Fruit fly (Drosophila melanogaster) whole organism, embryonic: ENCODE data around the gene Drsl2.
A peak's percentile ranks its signal among the peaks of the same experiment; 100 is the strongest.

Experiments
- Atf-2 ChIP-seq: fragments of 200-800 bp; sonication (Bioruptor generic); optimal IDR thresholded peaks from 2 replicates; lab custom pipeline; 2016; ENCODE audit warnings: missing biosample characterization, missing genetic modification characterization
- Awh ChIP-seq: fragments of 200-800 bp; sonication (Bioruptor generic); IDR thresholded peaks from 2 replicates; pipeline ENCODE4, ENCODE4 v1.3.6; 2022; ENCODE audit warnings: missing biosample characterization, missing genetic modification characterization
- BEAF-32 ChIP-seq: fragments of 200-800 bp; sonication (Bioruptor generic); optimal IDR thresholded peaks from 3 replicates; lab custom pipeline; 2017; ENCODE audit warnings: missing biosample characterization, missing genetic modification characterization, mild to moderate bottlenecking, moderate library complexity, missing genetic modification reagents
- CG11456 ChIP-seq: fragments of 200-800 bp; sonication (Bioruptor generic); IDR thresholded peaks from 3 replicates; pipeline ENCODE4 v1.3.6; 2022; ENCODE audit warnings: missing biosample characterization, missing genetic modification characterization
- CG14014 ChIP-seq: fragments of 200-800 bp; sonication (Bioruptor generic); IDR thresholded peaks from 2 replicates; pipeline ENCODE4 v1.3.6; 2022; ENCODE audit warnings: missing biosample characterization, missing genetic modification characterization
- CG14667 ChIP-seq: fragments of 200-800 bp; sonication (Bioruptor generic); IDR thresholded peaks from 2 replicates; pipeline ENCODE4 v1.3.6; 2022; ENCODE audit warnings: missing biosample characterization, missing genetic modification characterization
- CG14965 ChIP-seq: fragments of 200-800 bp; sonication (Bioruptor generic); optimal IDR thresholded peaks from 2 replicates; lab custom pipeline; 2016; ENCODE audit warnings: missing biosample characterization, missing genetic modification characterization, borderline replicate concordance
- CG15073 ChIP-seq: fragments of 200-800 bp; sonication (Bioruptor generic); optimal IDR thresholded peaks from 2 replicates; lab custom pipeline; 2016; ENCODE audit warnings: missing biosample characterization, missing genetic modification characterization
- CG15601 ChIP-seq: fragments of 200-800 bp; sonication (Bioruptor generic); optimal IDR thresholded peaks from 3 replicates; lab custom pipeline; 2019; ENCODE audit warnings: missing biosample characterization, mild to moderate bottlenecking, missing genetic modification characterization, moderate library complexity
- CG16863 ChIP-seq: fragments of 200-800 bp; sonication (Bioruptor generic); optimal IDR thresholded peaks from 3 replicates; lab custom pipeline; 2016; ENCODE audit warnings: missing biosample characterization, missing genetic modification characterization
- CG17568 ChIP-seq: fragments of 200-800 bp; sonication (Bioruptor generic); optimal IDR thresholded peaks from 2 replicates; lab custom pipeline; 2018; ENCODE audit warnings: missing biosample characterization, mild to moderate bottlenecking, missing genetic modification characterization, moderate library complexity
- CG2875 ChIP-seq: fragments of 200-800 bp; sonication (Bioruptor generic); optimal IDR thresholded peaks from 2 replicates; lab custom pipeline; 2017; ENCODE audit warnings: missing biosample characterization, mild to moderate bottlenecking, missing genetic modification characterization, missing genetic modification reagents
- CG3065 ChIP-seq: fragments of 200-800 bp; sonication (Bioruptor generic); optimal IDR thresholded peaks from 2 replicates; lab custom pipeline; 2016; ENCODE audit warnings: missing biosample characterization, missing genetic modification characterization
- CG32772 ChIP-seq: fragments of 200-800 bp; sonication (Bioruptor generic); IDR thresholded peaks from 2 replicates; pipeline ENCODE4 v1.3.6; 2022; ENCODE audit warnings: missing biosample characterization, missing genetic modification characterization
- CG34376 ChIP-seq: fragments of 200-800 bp; sonication (Bioruptor generic); optimal IDR thresholded peaks from 2 replicates; lab custom pipeline; 2018; ENCODE audit warnings: missing biosample characterization, mild to moderate bottlenecking, missing genetic modification characterization
- CG5245 ChIP-seq: fragments of 200-800 bp; sonication (Bioruptor generic); optimal IDR thresholded peaks from 3 replicates; lab custom pipeline; 2016; ENCODE audit warnings: missing biosample characterization, missing genetic modification characterization
- CG6175 ChIP-seq: fragments of 200-800 bp; sonication (Bioruptor generic); IDR thresholded peaks from 3 replicates; pipeline ENCODE4 v1.3.6; 2022; ENCODE audit warnings: missing biosample characterization, missing genetic modification characterization
- CG6254 ChIP-seq: fragments of 200-800 bp; sonication (Bioruptor generic); optimal IDR thresholded peaks from 3 replicates; lab custom pipeline; 2017; ENCODE audit warnings: mild to moderate bottlenecking, missing biosample characterization, missing genetic modification reagents, missing genetic modification characterization
- CG6689 ChIP-seq: fragments of 200-800 bp; sonication (Bioruptor generic); IDR thresholded peaks from 2 replicates; pipeline ENCODE4 v1.3.6; 2022; ENCODE audit warnings: missing biosample characterization, missing genetic modification characterization
- CG7963 ChIP-seq: fragments of 200-800 bp; sonication (Bioruptor generic); IDR thresholded peaks from 3 replicates; pipeline ENCODE4 v1.3.6; 2022; ENCODE audit warnings: missing biosample characterization, missing genetic modification characterization; ENCODE audit not compliant: partially characterized antibody
- CG8281 ChIP-seq: fragments of 200-800 bp; sonication (Bioruptor generic); optimal IDR thresholded peaks from 2 replicates; lab custom pipeline; 2018; ENCODE audit warnings: missing biosample characterization, mild to moderate bottlenecking, missing genetic modification characterization, moderate library complexity
- CG9215 ChIP-seq: fragments of 200-800 bp; sonication (Bioruptor generic); IDR thresholded peaks from 2 replicates; pipeline ENCODE4 v1.3.6; 2022; ENCODE audit warnings: missing biosample characterization, missing genetic modification characterization
- CG9876 ChIP-seq: fragments of 200-800 bp; sonication (Bioruptor generic); optimal IDR thresholded peaks from 2 replicates; lab custom pipeline; 2016; ENCODE audit warnings: missing biosample characterization, missing genetic modification characterization
- CoRest ChIP-seq: fragments of 200-800 bp; sonication (Bioruptor generic); optimal IDR thresholded peaks from 3 replicates; lab custom pipeline; 2018; ENCODE audit warnings: missing biosample characterization, mild to moderate bottlenecking, missing genetic modification characterization, moderate library complexity
- D19A ChIP-seq: fragments of 200-800 bp; optimal IDR thresholded peaks from 3 replicates; lab custom pipeline; 2019; ENCODE audit warnings: missing biosample characterization, mild to moderate bottlenecking, missing genetic modification characterization, moderate library complexity
- Doc3 ChIP-seq: fragments of 200-800 bp; sonication (Bioruptor generic); IDR thresholded peaks from 3 replicates; pipeline ENCODE4 v1.3.6; 2022; ENCODE audit warnings: missing biosample characterization, missing genetic modification characterization; ENCODE audit not compliant: partially characterized antibody
- Dref ChIP-seq: fragments of 200-800 bp; sonication (Bioruptor generic); IDR thresholded peaks from 2 replicates; pipeline ENCODE4 v1.3.6; 2022; ENCODE audit warnings: missing biosample characterization, missing genetic modification characterization
- H2.0 ChIP-seq: fragments of 200-800 bp; sonication (Bioruptor generic); IDR thresholded peaks from 2 replicates; pipeline ENCODE4 v1.3.6; 2022; ENCODE audit warnings: missing biosample characterization, missing genetic modification characterization
- HLH4C ChIP-seq: fragments of 200-800 bp; sonication (Bioruptor generic); IDR thresholded peaks from 3 replicates; pipeline ENCODE4 v1.3.6; 2022; ENCODE audit warnings: missing biosample characterization, missing genetic modification characterization; ENCODE audit not compliant: partially characterized antibody
- Hey ChIP-seq: fragments of 200-800 bp; sonication (Bioruptor generic); optimal IDR thresholded peaks from 3 replicates; lab custom pipeline; 2018; ENCODE audit warnings: missing biosample characterization, mild to moderate bottlenecking, missing genetic modification characterization
- MESR4 ChIP-seq: fragments of 200-800 bp; sonication (Bioruptor generic); optimal IDR thresholded peaks from 2 replicates; lab custom pipeline; 2018; ENCODE audit warnings: missing biosample characterization, mild to moderate bottlenecking, missing genetic modification characterization, moderate library complexity
- Med ChIP-seq: fragments of 200-800 bp; sonication (Bioruptor generic); peaks from one replicate; lab custom pipeline; 2016; ENCODE audit warnings: missing biosample characterization, missing genetic modification characterization, mild to moderate bottlenecking, inconsistent platforms, moderate library complexity
- Nf-YC ChIP-seq: fragments of 200-800 bp; optimal IDR thresholded peaks from 3 replicates; lab custom pipeline; 2019; ENCODE audit warnings: missing biosample characterization, mild to moderate bottlenecking, missing genetic modification characterization, moderate library complexity
- cg ChIP-seq: fragments of 200-800 bp; sonication (Bioruptor generic); optimal IDR thresholded peaks from 3 replicates; lab custom pipeline; 2019; ENCODE audit warnings: missing biosample characterization, mild to moderate bottlenecking, missing genetic modification characterization, moderate library complexity
- chm ChIP-seq: fragments of 200-800 bp; sonication (Bioruptor generic); IDR thresholded peaks from 2 replicates; pipeline ENCODE4 v1.3.6; 2022; ENCODE audit warnings: missing biosample characterization, missing genetic modification characterization
- corto ChIP-seq: fragments of 200-800 bp; sonication (Bioruptor generic); optimal IDR thresholded peaks from 2 replicates; lab custom pipeline; 2016; ENCODE audit warnings: missing biosample characterization, mild to moderate bottlenecking, missing genetic modification characterization, moderate library complexity
- danr ChIP-seq: fragments of 200-800 bp; sonication (Bioruptor generic); IDR thresholded peaks from 2 replicates; pipeline ENCODE4 v1.3.6; 2022; ENCODE audit warnings: missing biosample characterization, missing genetic modification characterization
- ewg ChIP-seq: fragments of 200-800 bp; sonication (Bioruptor generic); optimal IDR thresholded peaks from 3 replicates; lab custom pipeline; 2017; ENCODE audit warnings: mild to moderate bottlenecking, missing biosample characterization, missing genetic modification reagents, missing genetic modification characterization
- fru ChIP-seq: fragments of >200 bp; optimal IDR thresholded peaks from 2 replicates; lab custom pipeline; 2017
- mld ChIP-seq: fragments of 200-800 bp; sonication (Bioruptor generic); IDR thresholded peaks from 3 replicates; pipeline ENCODE4 v1.3.6; 2022; ENCODE audit warnings: missing biosample characterization, missing genetic modification characterization; ENCODE audit not compliant: partially characterized antibody
- rib ChIP-seq: fragments of 200-800 bp; sonication (Bioruptor generic); IDR thresholded peaks from 2 replicates; pipeline ENCODE4 v1.3.6; 2022; ENCODE audit warnings: missing biosample characterization, missing genetic modification characterization
- sim ChIP-seq: fragments of 200-800 bp; sonication (Bioruptor generic); IDR thresholded peaks from 2 replicates; pipeline ENCODE4 v1.3.6; 2022; ENCODE audit warnings: missing biosample characterization, missing genetic modification characterization
- slp2 ChIP-seq: fragments of 200-800 bp; sonication (Bioruptor generic); optimal IDR thresholded peaks from 2 replicates; lab custom pipeline; 2016; ENCODE audit warnings: missing biosample characterization, missing genetic modification characterization
- sqz ChIP-seq: fragments of 200-800 bp; sonication (Bioruptor generic); optimal IDR thresholded peaks from 3 replicates; lab custom pipeline; 2018; ENCODE audit warnings: missing biosample characterization, mild to moderate bottlenecking, missing genetic modification characterization
- sr ChIP-seq: fragments of 200-800 bp; sonication (Bioruptor generic); IDR thresholded peaks from 3 replicates; pipeline ENCODE4 v1.3.6; 2022; ENCODE audit warnings: missing biosample characterization, missing genetic modification characterization
- tgo ChIP-seq: fragments of 200-800 bp; sonication (Bioruptor generic); IDR thresholded peaks from 3 replicates; pipeline ENCODE4 v1.3.6; 2022; ENCODE audit warnings: missing biosample characterization, missing genetic modification characterization
- unc-4 ChIP-seq: fragments of 200-800 bp; sonication (Bioruptor generic); IDR thresholded peaks from 2 replicates; pipeline ENCODE4 v1.3.6; 2022; ENCODE audit warnings: missing biosample characterization, missing genetic modification characterization; ENCODE audit not compliant: partially characterized antibody
- unpg ChIP-seq: fragments of 200-800 bp; sonication (Bioruptor generic); optimal IDR thresholded peaks from 3 replicates; lab custom pipeline; 2018; ENCODE audit warnings: missing biosample characterization, mild to moderate bottlenecking, missing genetic modification characterization, moderate library complexity
- vvl ChIP-seq: fragments of 200-800 bp; sonication (Bioruptor generic); IDR thresholded peaks from 2 replicates; pipeline ENCODE4 v1.3.6; 2022; ENCODE audit warnings: missing biosample characterization, missing genetic modification characterization
- zf30C ChIP-seq: fragments of 200-800 bp; sonication (Bioruptor generic); optimal IDR thresholded peaks from 3 replicates; lab custom pipeline; 2018; ENCODE audit warnings: missing biosample characterization, mild to moderate bottlenecking, missing genetic modification characterization

Gene Drsl2

dm6 chr3L:3301171-3301738 lies 12.9 kb upstream of the Drsl2 start (continued):
- TF ChIP-seq CG2875 (GFP tag; lab: Kevin White, UChicago) (peak; percentile 90), Med (GFP tag; lab: Kevin White, UChicago) (peak; percentile 98), D19A (tag; lab: Kevin White, UChicago) (peak; percentile 93), danr (GFP tag; lab: Robert Waterston, UW) (peak; percentile 75), H2.0 (GFP tag; lab: Robert Waterston, UW) (peak; percentile 89), sqz (peak; percentile 89), Atf-2 (peak; percentile 86), vvl (GFP tag; lab: Robert Waterston, UW) (peak; percentile 96), MESR4 (GFP tag; lab: Kevin White, UChicago) (peak; percentile 31), CG5245 (peak; percentile 83), CG15073 (GFP tag; lab: Kevin White, UChicago) (peak; percentile 66), cg (GFP tag; lab: Kevin White, UChicago) (no peak), mld (GFP tag; lab: Robert Waterston, UW) (no peak), CG9215 (GFP tag; lab: Robert Waterston, UW) (peak; percentile 69), fru (lab: Kevin White, UChicago) (no peak), CG34376 (peak; percentile 87), CG14667 (peak; percentile 75), CG8281 (peak; percentile 78), sim (peak; percentile 84), CG17568 (GFP tag; lab: Kevin White, UChicago) (peak; percentile 91), CG6254 (GFP tag; lab: Kevin White, UChicago) (peak; percentile 87), CG6175 (GFP tag; lab: Robert Waterston, UW) (peak; percentile 91), CG3065 (GFP tag; lab: Kevin White, UChicago) (peak; percentile 69), unpg (GFP tag; lab: Kevin White, UChicago) (peak; percentile 94), rib (peak; percentile 81), Nf-YC (tag; lab: Kevin White, UChicago) (peak; percentile 80), tgo (GFP tag; lab: Robert Waterston, UW) (peak; percentile 93), CG14965 (GFP tag; lab: Kevin White, UChicago) (peak; percentile 61), sr (GFP tag; lab: Robert Waterston, UW) (no peak; the same call in 2 of the 3 replicates), corto (GFP tag; lab: Kevin White, UChicago) (peak; percentile 7), CG16863 (GFP tag; lab: Kevin White, UChicago) (peak; percentile 88), chm (GFP tag; lab: Robert Waterston, UW) (peak; percentile 90), ewg (peak; percentile 81), unc-4 (GFP tag; lab: Robert Waterston, UW) (no peak), CG7963 (GFP tag; lab: Robert Waterston, UW) (no peak), slp2 (GFP tag; lab: Kevin White, UChicago) (peak; percentile 84), CG15601 (tag; lab: Kevin White, UChicago) (peak; percentile 88), Awh (GFP tag; lab: Robert Waterston, UW) (peak; percentile 89), HLH4C (GFP tag; lab: Robert Waterston, UW) (no peak), CG9876 (peak; percentile 77), BEAF-32 (GFP tag; lab: Kevin White, UChicago) (no peak), Doc3 (no peak), CG14014 (GFP tag; lab: Robert Waterston, UW) (peak; percentile 92), zf30C (GFP tag; lab: Kevin White, UChicago) (peak; percentile 89), CG32772 (GFP tag; lab: Robert Waterston, UW) (peak; percentile 87), CoRest (peak; percentile 93), Dref (GFP tag; lab: Robert Waterston, UW) (no peak), Hey (tag; lab: Kevin White, UChicago) (peak; percentile 43), CG11456 (GFP tag; lab: Robert Waterston, UW) (peak; percentile 81), CG6689 (peak; percentile 87)
